Worm (Caenorhabditis elegans): Measurements from ENCODE around the gene zer-1.

The zer-1 gene

DNA sequence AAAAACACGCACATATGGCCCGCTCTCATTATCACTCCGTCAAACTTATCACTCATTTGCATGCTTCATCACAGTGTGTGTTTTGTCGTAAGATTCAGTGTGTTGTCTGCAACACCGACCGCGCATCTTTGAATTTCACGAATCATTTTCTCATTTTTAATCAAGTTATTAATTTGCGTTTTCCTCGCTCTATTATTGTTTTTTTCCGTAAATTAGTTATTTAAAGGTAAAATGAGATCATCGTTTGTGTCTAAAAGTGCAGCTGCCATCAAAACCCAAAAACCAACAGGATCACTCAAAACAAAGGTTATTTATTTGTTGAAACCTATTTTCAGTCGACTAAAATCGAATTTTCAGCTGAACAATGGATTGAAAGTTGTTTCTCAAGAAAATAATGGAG lies 7.0 kb downstream of the zer-1 start, which contains the start of the genes T24C4.5 and ucr-2.3:
T24C4.5 (minus strand) TSS at position 101 of the 400 bp plus-strand sequence.
ucr-2.3 (plus strand) TSS at position 227 of the 400 bp plus-strand sequence.
- TF ChIP-seq ceh-34 (tag; optimal IDR thresholded peaks at IDR 0.05) (no peak), ceh-48 (tag; optimal IDR thresholded peaks at IDR 0.05) (no peak), ref-2 (tag; optimal IDR thresholded peaks at IDR 0.05) (no peak)

DNA sequence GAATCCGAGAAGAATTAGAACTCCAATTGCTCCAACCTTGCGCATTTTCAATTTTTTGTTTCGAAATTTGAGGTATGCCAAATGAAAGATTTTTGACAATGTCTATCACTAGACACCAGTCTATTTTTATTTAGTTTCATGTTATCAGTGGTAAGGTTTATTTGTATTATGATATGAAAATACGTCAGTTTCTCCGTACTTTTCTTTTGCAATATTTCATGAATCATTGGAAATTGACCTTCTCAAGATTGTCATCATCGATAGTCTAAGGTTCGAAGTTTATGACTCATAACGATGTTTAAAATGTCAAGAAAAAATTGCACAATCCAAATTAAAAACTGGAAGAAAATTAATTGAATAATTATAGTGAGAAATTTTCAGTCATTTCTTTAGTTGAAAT lies 13.2 kb downstream of the zer-1 start, which contains the start of gene clc-19:
clc-19 (minus strand) TSS at position 135 of the 400 bp plus-strand sequence.
- TF ChIP-seq ztf-16 (tag; optimal IDR thresholded peaks at IDR 0.05) (no peak), dve-1 (tag; optimal IDR thresholded peaks at IDR 0.05) (no peak), ceh-2 (tag; optimal IDR thresholded peaks at IDR 0.05) (no peak), F13H6.1 (tag; optimal IDR thresholded peaks at IDR 0.05) (no peak), hlh-8 (tag; optimal IDR thresholded peaks at IDR 0.05) (no peak), npax-4 (tag; optimal IDR thresholded peaks at IDR 0.05) (no peak), nhr-11 (tag; optimal IDR thresholded peaks at IDR 0.05) (no peak), pha-2 (tag; optimal IDR thresholded peaks at IDR 0.05) (no peak), sdc-2 (tag; optimal IDR thresholded peaks at IDR 0.05) (no peak), ceh-31 (tag; optimal IDR thresholded peaks at IDR 0.05) (no peak), ceh-22 (tag; optimal IDR thresholded peaks at IDR 0.05) (no peak), hlh-13 (GFP tag; optimal IDR thresholded peaks at IDR 0.05) (no peak), pag-3 (tag; optimal IDR thresholded peaks at IDR 0.05; ENCODE audit: borderline replicate concordance) (no peak), ets-4 (tag; optimal IDR thresholded peaks at IDR 0.05) (no peak), fax-1 (tag; optimal IDR thresholded peaks at IDR 0.05) (no peak), pat-9 (tag; optimal IDR thresholded peaks at IDR 0.05) (no peak), C08G9.2 (tag; optimal IDR thresholded peaks at IDR 0.05) (no peak), pqm-1 (tag; optimal IDR thresholded peaks at IDR 0.05) (no peak)

DNA sequence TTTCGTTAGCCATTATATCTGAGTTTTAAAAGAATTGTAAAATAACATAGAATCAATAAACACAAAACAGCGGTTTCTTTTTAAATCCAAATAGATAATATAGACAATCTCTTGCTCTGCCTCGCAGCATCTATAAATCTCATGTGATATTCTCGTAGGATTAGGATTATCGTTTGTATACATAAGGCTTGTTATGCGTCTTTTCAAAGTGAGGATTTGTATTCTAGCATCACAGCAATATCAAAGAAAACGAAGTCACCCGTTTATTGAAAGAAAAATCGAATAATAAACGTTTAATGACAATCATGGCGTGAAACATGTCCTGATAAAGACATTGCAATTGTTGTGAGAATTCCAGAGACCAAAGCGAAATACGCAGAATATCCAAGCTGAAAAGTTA lies 14.2 kb downstream of the zer-1 start, which contains the start of the genes T24C4.3 and clc-20:
T24C4.3 (minus strand) TSS at position 101 of the 400 bp plus-strand sequence.
clc-20 (plus strand) TSS at position 211 of the 400 bp plus-strand sequence.
- TF ChIP-seq F13H6.1 (tag; optimal IDR thresholded peaks at IDR 0.05) (no peak), nhr-232 (tag; optimal IDR thresholded peaks at IDR 0.05) (no peak), sox-4 (tag; optimal IDR thresholded peaks at IDR 0.05) (no peak)

DNA sequence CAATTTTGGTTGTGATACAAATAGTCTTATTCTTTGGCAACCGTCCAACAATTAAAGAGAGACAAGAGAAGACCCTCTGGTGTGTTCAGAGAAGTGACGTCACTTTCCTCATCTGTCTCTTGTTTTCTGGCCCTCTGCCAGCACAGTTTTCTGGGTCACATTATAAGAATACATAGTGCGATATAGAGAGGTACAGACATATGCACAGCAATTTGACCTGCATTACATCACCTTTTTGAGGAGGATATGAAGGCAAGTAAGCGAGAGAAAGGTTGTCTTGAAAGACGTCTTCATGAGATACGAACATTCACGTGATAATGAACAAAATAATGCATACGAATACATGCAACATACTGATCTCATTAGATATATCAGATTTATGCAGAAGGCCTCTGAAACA lies 16.0 kb downstream of the zer-1 start:
- no peak for TF ChIP-seq hlh-15 (tag; optimal IDR thresholded peaks at IDR 0.05)
- TF ChIP-seq hlh-30 (tag; optimal IDR thresholded peaks at IDR 0.05; ENCODE audit: insufficient read depth), result peak; percentile 60
- TF ChIP-seq ceh-24 (tag; optimal IDR thresholded peaks at IDR 0.05), result no peak
- TF ChIP-seq pag-3 (tag; optimal IDR thresholded peaks at IDR 0.05; ENCODE audit: borderline replicate concordance), result no peak
- no peak for TF ChIP-seq sox-4 (tag; optimal IDR thresholded peaks at IDR 0.05)
- no peak for TF ChIP-seq unc-3 (GFP tag; conservative IDR thresholded peaks at IDR 0.05)
- TF ChIP-seq unc-3 (tag; optimal IDR thresholded peaks at IDR 0.05), result no peak
- TF ChIP-seq unc-55 (GFP tag; optimal IDR thresholded peaks at IDR 0.05), result no peak
- TF ChIP-seq ets-4 (tag; optimal IDR thresholded peaks at IDR 0.05), result no peak
- TF ChIP-seq pqm-1 (tag; optimal IDR thresholded peaks at IDR 0.05), result no peak
- TF ChIP-seq lin-11 (tag; optimal IDR thresholded peaks at IDR 0.05), result no peak
- TF ChIP-seq ceh-34 (tag; optimal IDR thresholded peaks at IDR 0.05), result no peak
- no peak for TF ChIP-seq tbx-7 (tag; optimal IDR thresholded peaks at IDR 0.05)
- peak; percentile 9 for TF ChIP-seq tbx-2 (tag; optimal IDR thresholded peaks at IDR 0.05)
- no peak for TF ChIP-seq ceh-18 (tag; optimal IDR thresholded peaks at IDR 0.05)
- no peak for TF ChIP-seq ama-1 (optimal IDR thresholded peaks at IDR 0.05)
- TF ChIP-seq pha-4 (tag; optimal IDR thresholded peaks at IDR 0.05), result no peak

DNA sequence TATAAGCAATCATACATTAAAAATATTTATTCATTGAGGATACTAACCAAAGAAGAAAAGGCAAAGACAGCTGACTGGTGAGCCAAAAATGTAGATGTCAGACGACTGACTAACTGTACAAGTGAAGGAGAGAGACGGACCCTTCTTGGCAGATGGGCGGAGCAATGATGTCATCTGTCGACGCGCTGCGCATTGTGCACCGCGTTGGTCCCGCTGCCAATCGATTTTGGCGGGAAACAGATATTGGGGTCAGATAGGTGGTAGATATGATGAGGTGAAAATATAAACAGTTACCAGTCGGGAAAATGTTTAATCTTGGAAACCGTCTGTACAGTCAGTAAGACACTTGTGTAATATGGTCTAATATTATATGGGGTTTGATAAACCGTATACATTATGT lies 16.7 kb downstream of the zer-1 start, which contains the start of gene T24C4.2:
T24C4.2 (minus strand) TSS at position 101 of the 400 bp plus-strand sequence.
- no peak for TF ChIP-seq madf-2 (tag; optimal IDR thresholded peaks at IDR 0.05)
- TF ChIP-seq sox-2 (GFP tag; IDR thresholded peaks at IDR 0.05), result no peak
- no peak for TF ChIP-seq pag-3 (tag; optimal IDR thresholded peaks at IDR 0.05; ENCODE audit: borderline replicate concordance)

All from whole organism, late embryonic.